Fruit fly (Drosophila melanogaster) whole organism, prepupa: Measurements from ENCODE around the gene Jon65Ai.

Source experiments
- CG10631 ChIP-seq: fragments of 200-800 bp; sonication (Bioruptor generic); optimal IDR thresholded peaks from 2 replicates; lab custom pipeline; 2016; ENCODE audit warnings: missing biosample characterization, missing genetic modification characterization
- CG10669 ChIP-seq: fragments of 200-800 bp; sonication (Bioruptor generic); optimal IDR thresholded peaks from 3 replicates; lab custom pipeline; 2018; ENCODE audit warnings: missing biosample characterization, mild to moderate bottlenecking, missing genetic modification characterization, moderate library complexity
- CG11294 ChIP-seq: fragments of 200-800 bp; sonication (Bioruptor generic); IDR thresholded peaks from 2 replicates; pipeline ENCODE4 v1.3.6; 2022; ENCODE audit warnings: missing biosample characterization, missing genetic modification characterization
- CG11762 ChIP-seq: fragments of 200-800 bp; sonication (Bioruptor generic); optimal IDR thresholded peaks from 3 replicates; lab custom pipeline; 2016; ENCODE audit warnings: missing biosample characterization, missing genetic modification characterization; ENCODE audit not compliant: insufficient read depth
- CG15336 ChIP-seq: fragments of 200-800 bp; sonication (Bioruptor generic); IDR thresholded peaks from 2 replicates; pipeline ENCODE4 v1.3.6; 2022; ENCODE audit warnings: missing biosample characterization, missing genetic modification characterization
- CG1621 ChIP-seq: fragments of 200-800 bp; sonication (Bioruptor generic); optimal IDR thresholded peaks from 3 replicates; lab custom pipeline; 2018; ENCODE audit warnings: missing biosample characterization, mild to moderate bottlenecking, missing genetic modification characterization
- CG16779 ChIP-seq: fragments of 200-800 bp; sonication (Bioruptor generic); optimal IDR thresholded peaks from 3 replicates; lab custom pipeline; 2017; ENCODE audit warnings: missing biosample characterization, mild to moderate bottlenecking, missing genetic modification characterization
- CG3032 ChIP-seq: fragments of 200-800 bp; optimal IDR thresholded peaks from 2 replicates; lab custom pipeline; 2019; ENCODE audit warnings: missing biosample characterization, mild to moderate bottlenecking, missing genetic modification characterization, moderate library complexity
- CG31627 ChIP-seq: fragments of 200-800 bp; sonication (Bioruptor generic); optimal IDR thresholded peaks from 3 replicates; lab custom pipeline; 2016; ENCODE audit warnings: missing biosample characterization, missing genetic modification characterization
- CG32006 ChIP-seq: fragments of 200-800 bp; sonication (Bioruptor generic); optimal IDR thresholded peaks from 3 replicates; lab custom pipeline; 2017; ENCODE audit warnings: missing biosample characterization, mild to moderate bottlenecking, missing genetic modification characterization
- CG34406 ChIP-seq: fragments of 200-800 bp; sonication (Bioruptor generic); optimal IDR thresholded peaks from 3 replicates; lab custom pipeline; 2016; ENCODE audit warnings: missing biosample characterization, missing genetic modification characterization
- CG4318 ChIP-seq: fragments of 200-800 bp; sonication (Bioruptor generic); optimal IDR thresholded peaks from 3 replicates; lab custom pipeline; 2017; ENCODE audit warnings: missing biosample characterization, mild to moderate bottlenecking, missing genetic modification characterization
- CG6163 ChIP-seq: fragments of 200-800 bp; sonication (Bioruptor generic); IDR thresholded peaks from 3 replicates; pipeline ENCODE4 v1.3.6; 2022; ENCODE audit warnings: missing biosample characterization, missing genetic modification characterization
- CG6276 ChIP-seq: fragments of 200-800 bp; sonication (Bioruptor generic); optimal IDR thresholded peaks from 2 replicates; lab custom pipeline; 2017; ENCODE audit warnings: missing biosample characterization, mild to moderate bottlenecking, missing genetic modification characterization
- CG6792 ChIP-seq: fragments of 200-800 bp; sonication (Bioruptor generic); optimal IDR thresholded peaks from 3 replicates; lab custom pipeline; 2016; ENCODE audit warnings: missing biosample characterization, missing genetic modification characterization
- CG6808 ChIP-seq: fragments of 200-800 bp; sonication (Bioruptor generic); optimal IDR thresholded peaks from 3 replicates; lab custom pipeline; 2017; ENCODE audit warnings: missing biosample characterization, missing genetic modification characterization, mild to moderate bottlenecking, moderate library complexity, missing genetic modification reagents
- CG6854 ChIP-seq: fragments of 200-800 bp; sonication (Bioruptor generic); optimal IDR thresholded peaks from 2 replicates; lab custom pipeline; 2017; ENCODE audit warnings: missing biosample characterization, mild to moderate bottlenecking, missing genetic modification characterization
- CG7368 ChIP-seq: fragments of 200-800 bp; sonication (Bioruptor generic); optimal IDR thresholded peaks from 3 replicates; lab custom pipeline; 2016; ENCODE audit warnings: missing biosample characterization, missing genetic modification characterization
- CG8119 ChIP-seq: fragments of 200-800 bp; sonication (Bioruptor generic); IDR thresholded peaks from 3 replicates; pipeline ENCODE4 v1.3.6; 2022; ENCODE audit warnings: missing biosample characterization, missing genetic modification characterization
- CG8319 ChIP-seq: fragments of 200-800 bp; sonication (Bioruptor generic); optimal IDR thresholded peaks from 3 replicates; lab custom pipeline; 2016; ENCODE audit warnings: missing biosample characterization, missing genetic modification characterization
- CG8632 ChIP-seq: fragments of 200-800 bp; sonication (Bioruptor generic); optimal IDR thresholded peaks from 3 replicates; lab custom pipeline; 2016; ENCODE audit warnings: missing biosample characterization, missing genetic modification characterization
- CG9139 ChIP-seq: fragments of 200-800 bp; sonication (Bioruptor generic); optimal IDR thresholded peaks from 3 replicates; lab custom pipeline; 2017; ENCODE audit warnings: missing biosample characterization, mild to moderate bottlenecking, missing genetic modification characterization
- Eip75B ChIP-seq: fragments of 200-800 bp; sonication (Bioruptor generic); optimal IDR thresholded peaks from 3 replicates; lab custom pipeline; 2016; ENCODE audit warnings: missing biosample characterization, missing genetic modification characterization
- Eip78C ChIP-seq: fragments of 200-800 bp; sonication (Bioruptor generic); peaks from one replicate; lab custom pipeline; 2016; ENCODE audit warnings: missing biosample characterization, missing genetic modification characterization
- Eip93F ChIP-seq: fragments of 200-800 bp; sonication (Bioruptor generic); optimal IDR thresholded peaks from 2 replicates; lab custom pipeline; 2016; ENCODE audit warnings: missing biosample characterization, mild to moderate bottlenecking, missing genetic modification characterization
- Ets21C ChIP-seq: fragments of 200-800 bp; sonication (Bioruptor generic); optimal IDR thresholded peaks from 3 replicates; lab custom pipeline; 2016; ENCODE audit warnings: missing biosample characterization, missing genetic modification characterization
- Ets96B ChIP-seq: fragments of 200-800 bp; optimal IDR thresholded peaks from 2 replicates; lab custom pipeline; 2019; ENCODE audit warnings: missing biosample characterization, mild to moderate bottlenecking, missing genetic modification characterization, moderate library complexity
- Gug ChIP-seq: fragments of 200-800 bp; sonication (Bioruptor generic); IDR thresholded peaks from 2 replicates; pipeline ENCODE4 v1.3.6; 2022; ENCODE audit warnings: missing biosample characterization, missing genetic modification characterization
- Hr38 ChIP-seq: sonication (Bioruptor generic); optimal IDR thresholded peaks from 2 replicates; lab custom pipeline; 2016; ENCODE audit warnings: missing biosample characterization, missing genetic modification characterization
- Hr39 ChIP-seq: fragments of 200-800 bp; sonication (Bioruptor generic); optimal IDR thresholded peaks from 2 replicates; lab custom pipeline; 2016; ENCODE audit warnings: missing biosample characterization, missing genetic modification characterization
- Hr4 ChIP-seq: fragments of 200-800 bp; sonication (Bioruptor generic); optimal IDR thresholded peaks from 3 replicates; lab custom pipeline; 2016; ENCODE audit warnings: missing biosample characterization, missing genetic modification characterization
- Lpt ChIP-seq: fragments of 200-800 bp; sonication (Bioruptor generic); optimal IDR thresholded peaks from 3 replicates; lab custom pipeline; 2016; ENCODE audit warnings: missing biosample characterization, missing genetic modification characterization
- Met ChIP-seq: fragments of 200-800 bp; sonication (Bioruptor generic); optimal IDR thresholded peaks from 3 replicates; lab custom pipeline; 2016; ENCODE audit warnings: missing biosample characterization, missing genetic modification characterization
- OdsH ChIP-seq: fragments of 200-800 bp; sonication (Bioruptor generic); optimal IDR thresholded peaks from 3 replicates; lab custom pipeline; 2016; ENCODE audit warnings: missing biosample characterization, missing genetic modification characterization
- Sox14 ChIP-seq: fragments of 200-800 bp; sonication (Bioruptor generic); optimal IDR thresholded peaks from 3 replicates; lab custom pipeline; 2016; ENCODE audit warnings: missing biosample characterization, missing genetic modification characterization
- achi ChIP-seq: fragments of 200-800 bp; sonication (Bioruptor generic); optimal IDR thresholded peaks from 3 replicates; lab custom pipeline; 2016; ENCODE audit warnings: missing biosample characterization, missing genetic modification characterization
- cyc ChIP-seq: fragments of 200-800 bp; sonication (Bioruptor generic); optimal IDR thresholded peaks from 3 replicates; lab custom pipeline; 2016; ENCODE audit warnings: missing biosample characterization, missing genetic modification characterization
- dac ChIP-seq: fragments of 200-800 bp; sonication (Bioruptor generic); optimal IDR thresholded peaks from 2 replicates; lab custom pipeline; 2017; ENCODE audit warnings: missing biosample characterization, mild to moderate bottlenecking, missing genetic modification characterization
- dsx ChIP-seq: fragments of 200-800 bp; optimal IDR thresholded peaks from 3 replicates; lab custom pipeline; 2019; ENCODE audit warnings: missing biosample characterization, mild to moderate bottlenecking, missing genetic modification characterization, moderate library complexity; ENCODE audit not compliant: poor library complexity, severe bottlenecking
- eg ChIP-seq: fragments of 200-800 bp; sonication (Bioruptor generic); IDR thresholded peaks from 3 replicates; pipeline ENCODE4 v1.3.6; 2022; ENCODE audit warnings: missing biosample characterization, missing genetic modification characterization
- esn ChIP-seq: fragments of 200-800 bp; sonication (Bioruptor generic); optimal IDR thresholded peaks from 2 replicates; lab custom pipeline; 2016; ENCODE audit warnings: missing biosample characterization, mild to moderate bottlenecking, missing genetic modification characterization, moderate library complexity
- fd59A ChIP-seq: fragments of 200-800 bp; sonication (Bioruptor generic); optimal IDR thresholded peaks from 2 replicates; lab custom pipeline; 2017; ENCODE audit warnings: missing biosample characterization, mild to moderate bottlenecking, missing genetic modification characterization, missing genetic modification reagents
- fd85E ChIP-seq: fragments of 200-800 bp; sonication (Bioruptor generic); optimal IDR thresholded peaks from 3 replicates; lab custom pipeline; 2016; ENCODE audit warnings: missing biosample characterization, missing genetic modification characterization
- fkh ChIP-seq: fragments of 200-800 bp; sonication (Bioruptor generic); optimal IDR thresholded peaks from 3 replicates; lab custom pipeline; 2017; ENCODE audit warnings: missing biosample characterization, mild to moderate bottlenecking, missing genetic modification characterization, moderate library complexity
- lz ChIP-seq: fragments of 200-800 bp; sonication (Bioruptor generic); optimal IDR thresholded peaks from 3 replicates; lab custom pipeline; 2016; ENCODE audit warnings: missing biosample characterization, missing genetic modification characterization
- net ChIP-seq: fragments of 200-800 bp; sonication (Bioruptor generic); optimal IDR thresholded peaks from 3 replicates; lab custom pipeline; 2016; ENCODE audit warnings: missing biosample characterization, missing genetic modification characterization
- salr ChIP-seq, 2 experiments: fragments of 200-800 bp; sonication (Bioruptor generic); optimal IDR thresholded peaks; 3 replicates each; lab custom pipeline; 2016 to 2018; ENCODE audit warnings: missing biosample characterization in 2 of 2, missing genetic modification characterization in 2 of 2, mild to moderate bottlenecking in 1 of 2
- svp ChIP-seq: fragments of 200-800 bp; sonication (Bioruptor generic); peaks from one replicate; lab custom pipeline; 2016; ENCODE audit warnings: missing biosample characterization, missing genetic modification characterization

The Jon65Ai gene

DNA sequence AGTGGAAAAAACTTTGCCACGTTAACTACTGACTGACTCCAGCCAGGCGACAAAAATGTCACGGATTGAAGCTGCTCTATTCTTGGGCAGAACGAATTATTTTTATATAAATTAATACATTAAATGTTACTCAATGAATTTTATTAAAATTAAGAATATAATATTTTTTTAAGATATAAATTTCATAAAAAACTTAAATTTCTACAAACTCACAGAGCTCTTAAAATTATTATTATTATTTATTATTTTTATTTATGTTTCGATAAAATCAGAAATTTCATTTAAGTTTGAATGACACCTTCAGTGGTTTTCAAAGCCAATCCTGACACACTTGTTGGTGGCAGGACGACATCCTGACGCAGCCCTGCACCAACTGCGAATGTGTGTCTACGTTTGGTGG is 30.9 kb upstream of the Jon65Ai start (continued):
- TF ChIP-seq CG6163 (GFP tag; lab: Robert Waterston, UW) (0 out of 3 replicates have a peak, but pooled peaks have one; percentile 5), CG10669 (GFP tag; lab: Kevin White, UChicago) (peak; percentile 5), Met (GFP tag; lab: Kevin White, UChicago) (peak; percentile 20), CG8632 (GFP tag; lab: Kevin White, UChicago) (peak; percentile 73), CG9139 (GFP tag; lab: Kevin White, UChicago) (no peak), Eip78C (GFP tag; lab: Kevin White, UChicago) (peak; percentile 90), CG1621 (tag; lab: Kevin White, UChicago) (no peak), Eip93F (GFP tag; lab: Kevin White, UChicago) (no peak), CG10631 (GFP tag; lab: Kevin White, UChicago) (peak; percentile 69), dac (GFP tag; lab: Kevin White, UChicago) (no peak), Lpt (peak; percentile 39), fkh (GFP tag; lab: Kevin White, UChicago) (no peak), CG31627 (GFP tag; lab: Kevin White, UChicago) (no peak), fd59A (GFP tag; lab: Kevin White, UChicago) (peak; percentile 33), CG6854 (GFP tag; lab: Kevin White, UChicago) (no peak), OdsH (GFP tag; lab: Kevin White, UChicago) (peak; percentile 72), cyc (GFP tag; lab: Kevin White, UChicago) (no peak), CG11762 (GFP tag; lab: Kevin White, UChicago) (peak; percentile 16), CG6808 (GFP tag; lab: Kevin White, UChicago) (no peak), fd85E (GFP tag; lab: Kevin White, UChicago) (no peak), esn (peak; percentile 48), CG4318 (GFP tag; lab: Kevin White, UChicago) (peak; percentile 71), CG32006 (GFP tag; lab: Kevin White, UChicago) (peak; percentile 83), svp (GFP tag; lab: Kevin White, UChicago) (peak; percentile 65), CG16779 (tag; lab: Kevin White, UChicago) (peak; percentile 6), salr (GFP tag; optimal IDR thresholded peaks at IDR 0.05; lab: Kevin White, UChicago) (peak in 1 of 2 experiments; percentile 73)

DNA sequence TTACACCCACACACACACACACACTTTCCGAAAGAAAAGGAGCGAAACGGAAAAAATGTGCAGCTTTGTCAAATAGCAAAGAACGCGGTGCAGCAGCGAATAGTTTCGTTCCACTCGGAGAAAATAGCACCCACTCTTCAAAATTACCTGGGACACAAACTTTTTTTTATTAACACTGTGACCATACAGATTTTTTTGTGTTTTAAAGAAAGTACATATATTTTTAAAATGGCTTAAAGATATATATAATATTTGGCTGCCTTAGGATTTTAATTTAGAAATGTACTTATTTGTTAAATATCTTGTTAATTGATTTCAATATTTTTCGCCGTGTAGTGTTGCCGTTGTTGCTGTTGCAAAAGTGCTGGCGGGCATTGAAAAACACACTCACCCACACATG is 30.2 kb upstream of the Jon65Ai start:
- TF ChIP-seq CG9139 (GFP tag; lab: Kevin White, UChicago) (no peak), CG10631 (GFP tag; lab: Kevin White, UChicago) (peak; percentile 63), fd59A (GFP tag; lab: Kevin White, UChicago) (no peak), Sox14 (GFP tag; lab: Kevin White, UChicago) (peak; percentile 7), CG1621 (tag; lab: Kevin White, UChicago) (no peak), Ets96B (tag; lab: Kevin White, UChicago) (peak; percentile 43), OdsH (GFP tag; lab: Kevin White, UChicago) (peak; percentile 64), salr (GFP tag; optimal IDR thresholded peaks at IDR 0.05; lab: Kevin White, UChicago) (peak in 1 of 2 experiments; percentile 46), Hr4 (peak; percentile 68), CG15336 (GFP tag; lab: Robert Waterston, UW) (peak; percentile 75), CG7368 (GFP tag; lab: Kevin White, UChicago) (no peak), CG34406 (GFP tag; lab: Kevin White, UChicago) (no peak), Hr38 (GFP tag; lab: Kevin White, UChicago) (no peak), svp (GFP tag; lab: Kevin White, UChicago) (peak; percentile 38), CG6792 (GFP tag; lab: Kevin White, UChicago) (no peak), achi (peak; percentile 45), Eip78C (GFP tag; lab: Kevin White, UChicago) (peak; percentile 82), CG3032 (tag; lab: Kevin White, UChicago) (peak; percentile 26), CG31627 (GFP tag; lab: Kevin White, UChicago) (no peak), CG6276 (peak; percentile 19), Eip75B (GFP tag; lab: Kevin White, UChicago) (peak; percentile 9), esn (peak; percentile 6), eg (GFP tag; lab: Robert Waterston, UW) (no peak; the same call in 2 of the 3 replicates), fkh (GFP tag; lab: Kevin White, UChicago) (no peak), net (no peak), CG11294 (GFP tag; lab: Robert Waterston, UW) (no peak; the same call in 1 of the 2 replicates), dsx (GFP tag; lab: Kevin White, UChicago) (no peak), CG6163 (GFP tag; lab: Robert Waterston, UW) (peak; percentile 25; the same call in 1 of the 3 replicates), CG4318 (GFP tag; lab: Kevin White, UChicago) (peak; percentile 56), lz (GFP tag; lab: Kevin White, UChicago) (no peak), CG10669 (GFP tag; lab: Kevin White, UChicago) (peak; percentile 19), Gug (GFP tag; lab: Robert Waterston, UW) (peak; percentile 45), Ets21C (GFP tag; lab: Kevin White, UChicago) (no peak), CG8119 (peak; percentile 73), Hr39 (no peak), CG8319 (no peak), CG6808 (GFP tag; lab: Kevin White, UChicago) (no peak)
